Fruit fly (Drosophila melanogaster) whole organism, embryonic: Measurements from ENCODE around the gene Cow.
A peak's percentile ranks its signal among the peaks of the same experiment; 100 is the strongest.

Experiments used
- Aef1 ChIP-seq: fragments of 200-800 bp; sonication (Bioruptor generic); IDR thresholded peaks from 3 replicates; pipeline ENCODE4 v1.3.6; 2022; ENCODE audit warnings: missing biosample characterization, missing genetic modification characterization
- B-H2 ChIP-seq: fragments of 200-800 bp; sonication (Bioruptor generic); optimal IDR thresholded peaks from 2 replicates; lab custom pipeline; 2018; ENCODE audit warnings: missing biosample characterization, mild to moderate bottlenecking, missing genetic modification characterization
- CG1024 ChIP-seq: fragments of 200-800 bp; sonication (Bioruptor generic); IDR thresholded peaks from 2 replicates; pipeline ENCODE4 v1.3.6; 2022; ENCODE audit warnings: missing biosample characterization, missing genetic modification characterization
- CG11695 ChIP-seq: fragments of 200-800 bp; sonication (Bioruptor generic); IDR thresholded peaks from 3 replicates; pipeline ENCODE4 v1.3.6; 2022; ENCODE audit warnings: missing biosample characterization, missing genetic modification characterization
- CG12391 ChIP-seq: fragments of 200-800 bp; sonication (Bioruptor generic); optimal IDR thresholded peaks from 3 replicates; lab custom pipeline; 2018; ENCODE audit warnings: missing biosample characterization, mild to moderate bottlenecking, missing genetic modification characterization, moderate library complexity
- CG15073 ChIP-seq: fragments of 200-800 bp; sonication (Bioruptor generic); optimal IDR thresholded peaks from 2 replicates; lab custom pipeline; 2016; ENCODE audit warnings: missing biosample characterization, missing genetic modification characterization
- CG15269 ChIP-seq: fragments of 200-800 bp; sonication (Bioruptor generic); optimal IDR thresholded peaks from 2 replicates; lab custom pipeline; 2018; ENCODE audit warnings: missing biosample characterization, mild to moderate bottlenecking, missing genetic modification characterization, moderate library complexity
- CG1529 ChIP-seq: fragments of 200-800 bp; sonication (Bioruptor generic); optimal IDR thresholded peaks from 3 replicates; lab custom pipeline; 2018; ENCODE audit warnings: missing biosample characterization, missing genetic modification characterization
- CG3995 ChIP-seq: fragments of 200-800 bp; sonication (Bioruptor generic); optimal IDR thresholded peaks from 3 replicates; lab custom pipeline; 2016; ENCODE audit warnings: missing biosample characterization, missing genetic modification characterization
- CG4282 ChIP-seq: fragments of 200-800 bp; sonication (Bioruptor generic); optimal IDR thresholded peaks from 2 replicates; lab custom pipeline; 2016; ENCODE audit warnings: missing biosample characterization, missing genetic modification characterization
- CG4707 ChIP-seq: fragments of 200-800 bp; sonication (Bioruptor generic); optimal IDR thresholded peaks from 2 replicates; lab custom pipeline; 2018; ENCODE audit warnings: missing biosample characterization, mild to moderate bottlenecking, missing genetic modification characterization, moderate library complexity
- CG5953 ChIP-seq: fragments of 200-800 bp; sonication (Bioruptor generic); IDR thresholded peaks from 2 replicates; pipeline ENCODE4 v1.3.6; 2022; ENCODE audit warnings: missing biosample characterization, missing genetic modification characterization
- CG7271 ChIP-seq: fragments of 200-800 bp; sonication (Bioruptor generic); optimal IDR thresholded peaks from 2 replicates; lab custom pipeline; 2018; ENCODE audit warnings: missing biosample characterization, mild to moderate bottlenecking, missing genetic modification characterization, moderate library complexity
- CrebB ChIP-seq: fragments of 200-800 bp; sonication (Bioruptor generic); optimal IDR thresholded peaks from 3 replicates; lab custom pipeline; 2018; ENCODE audit warnings: missing biosample characterization, mild to moderate bottlenecking, missing genetic modification characterization
- Dek ChIP-seq: fragments of 200-800 bp; sonication (Bioruptor generic); optimal IDR thresholded peaks from 3 replicates; lab custom pipeline; 2019; ENCODE audit warnings: missing biosample characterization, mild to moderate bottlenecking, missing genetic modification characterization, moderate library complexity
- Dll ChIP-seq: fragments of 200-800 bp; sonication (Bioruptor generic); IDR thresholded peaks from 4 replicates; pipeline ENCODE4 v1.3.6; 2022; ENCODE audit warnings: missing biosample characterization, missing genetic modification characterization; ENCODE audit not compliant: partially characterized antibody
- Gug ChIP-seq: fragments of 200-800 bp; sonication (Bioruptor generic); IDR thresholded peaks from 4 replicates; pipeline ENCODE4 v1.3.6; 2022; ENCODE audit warnings: missing biosample characterization, missing genetic modification characterization
- Hsf ChIP-seq: fragments of 200-800 bp; sonication (Bioruptor generic); optimal IDR thresholded peaks from 3 replicates; lab custom pipeline; 2016; ENCODE audit warnings: missing biosample characterization, missing genetic modification characterization
- NFAT ChIP-seq: fragments of 200-800 bp; sonication (Bioruptor generic); IDR thresholded peaks from 2 replicates; pipeline ENCODE4 v1.3.6; 2022; ENCODE audit warnings: missing biosample characterization, missing genetic modification characterization
- NK7.1 ChIP-seq: fragments of 200-800 bp; sonication (Bioruptor generic); optimal IDR thresholded peaks from 3 replicates; lab custom pipeline; 2016; ENCODE audit warnings: missing biosample characterization, missing genetic modification characterization
- Nf-YC ChIP-seq: fragments of 200-800 bp; optimal IDR thresholded peaks from 3 replicates; lab custom pipeline; 2019; ENCODE audit warnings: missing biosample characterization, mild to moderate bottlenecking, missing genetic modification characterization, moderate library complexity
- Oaz ChIP-seq: fragments of 200-800 bp; sonication (Bioruptor generic); IDR thresholded peaks from 2 replicates; pipeline ENCODE4 v1.3.6; 2022; ENCODE audit warnings: missing biosample characterization, missing genetic modification characterization
- Pdp1 ChIP-seq, 2 experiments: fragments of 200-800 bp; sonication (Bioruptor generic); optimal IDR thresholded peaks; 3 replicates each; lab custom pipeline; 2016; ENCODE audit warnings: missing biosample characterization in 2 of 2, missing genetic modification characterization in 2 of 2, mild to moderate bottlenecking in 1 of 2, moderate library complexity in 1 of 2
- Rx ChIP-seq: fragments of 200-800 bp; sonication (Bioruptor generic); IDR thresholded peaks from 2 replicates; pipeline ENCODE4 v1.3.6; 2022; ENCODE audit warnings: missing biosample characterization, missing genetic modification characterization
- Sin3A ChIP-seq: fragments of >200 bp; optimal IDR thresholded peaks from 2 replicates; lab custom pipeline; 2018
- Spps ChIP-seq: fragments of 200-800 bp; sonication (Bioruptor generic); optimal IDR thresholded peaks from 2 replicates; lab custom pipeline; 2018; ENCODE audit warnings: missing biosample characterization, mild to moderate bottlenecking, missing genetic modification characterization
- Taf1 ChIP-seq: fragments of 200-800 bp; sonication (Bioruptor generic); IDR thresholded peaks from 2 replicates; pipeline ENCODE4 v1.3.6; 2022; ENCODE audit warnings: missing biosample characterization, missing genetic modification characterization
- Trl ChIP-seq, 3 experiments: fragments of >200 bp in 2 of 3; fragments of 200-800 bp in 1 of 3; sonication (Bioruptor generic) in 1 of 3; optimal IDR thresholded peaks; 2 replicates in 1 of 3; 3 replicates in 2 of 3; lab custom pipeline; 2016 to 2017; ENCODE audit warnings: missing biosample characterization in 1 of 3, missing genetic modification characterization in 1 of 3
- Vsx1 ChIP-seq: fragments of 200-800 bp; sonication (Bioruptor generic); optimal IDR thresholded peaks from 2 replicates; lab custom pipeline; 2017; ENCODE audit warnings: missing biosample characterization, mild to moderate bottlenecking, missing genetic modification characterization, missing genetic modification reagents
- Xbp1 ChIP-seq: fragments of 200-800 bp; sonication (Bioruptor generic); optimal IDR thresholded peaks from 3 replicates; lab custom pipeline; 2016; ENCODE audit warnings: missing biosample characterization, mild to moderate bottlenecking, missing genetic modification characterization
- abd-A ChIP-seq: fragments of 200-800 bp; sonication (Bioruptor generic); optimal IDR thresholded peaks from 3 replicates; lab custom pipeline; 2019; ENCODE audit warnings: missing biosample characterization, mild to moderate bottlenecking, missing genetic modification characterization, moderate library complexity
- cwo ChIP-seq: fragments of 200-800 bp; sonication (Bioruptor generic); optimal IDR thresholded peaks from 3 replicates; lab custom pipeline; 2017; ENCODE audit warnings: missing biosample characterization, missing genetic modification characterization, mild to moderate bottlenecking, moderate library complexity, missing genetic modification reagents
- dati ChIP-seq: fragments of 200-800 bp; sonication (Bioruptor generic); IDR thresholded peaks from 2 replicates; pipeline ENCODE4 v1.3.6; 2022; ENCODE audit warnings: missing biosample characterization, missing genetic modification characterization
- dysf ChIP-seq: fragments of 200-800 bp; sonication (Bioruptor generic); IDR thresholded peaks from 3 replicates; pipeline ENCODE4 v1.3.6; 2022; ENCODE audit warnings: missing biosample characterization, missing genetic modification characterization
- fd64A ChIP-seq: fragments of 200-800 bp; sonication (Bioruptor generic); optimal IDR thresholded peaks from 3 replicates; lab custom pipeline; 2018; ENCODE audit warnings: missing biosample characterization, mild to moderate bottlenecking, missing genetic modification characterization
- fd96Cb ChIP-seq: fragments of 200-800 bp; sonication (Bioruptor generic); optimal IDR thresholded peaks from 2 replicates; lab custom pipeline; 2018; ENCODE audit warnings: missing biosample characterization, mild to moderate bottlenecking, missing genetic modification characterization, moderate library complexity
- insv ChIP-seq, 2 experiments: fragments of 200-800 bp; sonication (Bioruptor generic); optimal IDR thresholded peaks; 3 replicates each; lab custom pipeline; 2016 to 2018; ENCODE audit warnings: missing biosample characterization in 2 of 2, missing genetic modification characterization in 2 of 2
- inv ChIP-seq: fragments of 200-800 bp; sonication (Bioruptor generic); IDR thresholded peaks from 2 replicates; pipeline ENCODE4 v1.3.6; 2022; ENCODE audit warnings: missing biosample characterization, missing genetic modification characterization; ENCODE audit not compliant: partially characterized antibody
- lmd ChIP-seq: fragments of 200-800 bp; sonication (Bioruptor generic); IDR thresholded peaks from 2 replicates; pipeline ENCODE4 v1.3.6; 2022; ENCODE audit warnings: missing biosample characterization, missing genetic modification characterization
- onecut ChIP-seq: fragments of 200-800 bp; sonication (Bioruptor generic); IDR thresholded peaks from 2 replicates; pipeline ENCODE4 v1.3.6; 2022; ENCODE audit warnings: missing biosample characterization, missing genetic modification characterization
- org-1 ChIP-seq: fragments of 200-800 bp; sonication (Bioruptor generic); optimal IDR thresholded peaks from 2 replicates; lab custom pipeline; 2017; ENCODE audit warnings: missing biosample characterization, missing genetic modification characterization
- ranshi ChIP-seq: fragments of 200-800 bp; sonication (Bioruptor generic); IDR thresholded peaks from 2 replicates; pipeline ENCODE4 v1.3.6; 2022; ENCODE audit warnings: missing biosample characterization, missing genetic modification characterization
- run ChIP-seq: fragments of 200-800 bp; sonication (Bioruptor generic); optimal IDR thresholded peaks from 3 replicates; lab custom pipeline; 2018; ENCODE audit warnings: missing biosample characterization, mild to moderate bottlenecking, missing genetic modification characterization
- sens ChIP-seq: fragments of 200-800 bp; sonication (Bioruptor generic); peaks from one replicate; lab custom pipeline; 2016; ENCODE audit warnings: missing biosample characterization, missing genetic modification characterization
- sqz ChIP-seq: fragments of 200-800 bp; sonication (Bioruptor generic); optimal IDR thresholded peaks from 3 replicates; lab custom pipeline; 2018; ENCODE audit warnings: missing biosample characterization, mild to moderate bottlenecking, missing genetic modification characterization
- stwl ChIP-seq: fragments of 200-800 bp; sonication (Bioruptor generic); optimal IDR thresholded peaks from 3 replicates; lab custom pipeline; 2018; ENCODE audit warnings: missing biosample characterization, mild to moderate bottlenecking, missing genetic modification characterization, moderate library complexity
- tll ChIP-seq, 2 experiments: fragments of 200-800 bp in 1 of 2; fragments of >200 bp in 1 of 2; sonication (Bioruptor generic) in 1 of 2; optimal IDR thresholded peaks; 2 replicates each; lab custom pipeline; 2017 to 2019; ENCODE audit warnings: missing biosample characterization in 2 of 2, missing genetic modification characterization in 2 of 2, mild to moderate bottlenecking in 1 of 2, moderate library complexity in 1 of 2
- tup ChIP-seq: fragments of 200-800 bp; sonication (Bioruptor generic); optimal IDR thresholded peaks from 2 replicates; lab custom pipeline; 2016; ENCODE audit warnings: missing biosample characterization, mild to moderate bottlenecking, missing genetic modification characterization, moderate library complexity
- tx ChIP-seq: fragments of 200-800 bp; sonication (Bioruptor generic); optimal IDR thresholded peaks from 2 replicates; lab custom pipeline; 2016; ENCODE audit warnings: missing biosample characterization, missing genetic modification characterization

Gene Cow

dm6 chr3R:23112680-23113362 lies at the start of gene Cow (continued):
- peak; percentile 71 for TF ChIP-seq CG15269 (tag; lab: Kevin White, UChicago)
- TF ChIP-seq Nf-YC (tag; lab: Kevin White, UChicago), result peak; percentile 24
- no peak for TF ChIP-seq stwl (tag; lab: Kevin White, UChicago)
- peak; percentile 89 for TF ChIP-seq sens (GFP tag; lab: Kevin White, UChicago)
- peak; percentile 43 to 48 for TF ChIP-seq Pdp1 (GFP tag; optimal IDR thresholded peaks at IDR 0.05; lab: Kevin White, UChicago)
- no peak for TF ChIP-seq CG15073 (GFP tag; lab: Kevin White, UChicago)
- no peak for TF ChIP-seq run (tag; lab: Kevin White, UChicago)
- peak; percentile 11 for TF ChIP-seq tx (GFP tag; lab: Kevin White, UChicago)
- TF ChIP-seq CrebB, result peak; percentile 14
- TF ChIP-seq dysf (GFP tag; lab: Robert Waterston, UW), result peak; percentile 82
- no peak for TF ChIP-seq CG5953 (GFP tag; lab: Robert Waterston, UW)
- TF ChIP-seq fd96Cb (tag; lab: Kevin White, UChicago), result no peak
- TF ChIP-seq dati (GFP tag; lab: Robert Waterston, UW), result no peak
- peak; percentile 62 for TF ChIP-seq CG12391 (tag; lab: Kevin White, UChicago)
- peak; percentile 95 for TF ChIP-seq onecut (GFP tag; lab: Robert Waterston, UW)
- TF ChIP-seq CG1024 (GFP tag; lab: Robert Waterston, UW), result no peak
- TF ChIP-seq lmd, result peak; percentile 66
- peak; percentile 56 for TF ChIP-seq org-1 (GFP tag; lab: Kevin White, UChicago)
- TF ChIP-seq CG4282 (GFP tag; lab: Kevin White, UChicago), result peak; percentile 20
- TF ChIP-seq ranshi (GFP tag; lab: Robert Waterston, UW), result peak; percentile 51; the same call in 1 of the 2 replicates
- TF ChIP-seq CG4707 (GFP tag; lab: Kevin White, UChicago), result no peak
- TF ChIP-seq Aef1 (GFP tag; lab: Robert Waterston, UW), result peak; percentile 60; the same call in 2 of the 3 replicates
- peak; percentile 50 for TF ChIP-seq Hsf (GFP tag; lab: Kevin White, UChicago)
- TF ChIP-seq Spps (tag; lab: Kevin White, UChicago), result no peak
- peak; percentile 57 for TF ChIP-seq Xbp1 (GFP tag; lab: Kevin White, UChicago)
- TF ChIP-seq CG3995 (GFP tag; lab: Kevin White, UChicago), result no peak
- peak; percentile 27 for TF ChIP-seq B-H2 (GFP tag; lab: Kevin White, UChicago)
- 0 out of 2 replicates have a peak, but pooled peaks have one; percentile 38 for TF ChIP-seq Oaz
- no peak for TF ChIP-seq NFAT
- TF ChIP-seq Taf1 (GFP tag; lab: Robert Waterston, UW), result peak; percentile 63
- no peak for TF ChIP-seq inv (GFP tag; lab: Robert Waterston, UW)
- no peak for TF ChIP-seq Vsx1 (GFP tag; lab: Kevin White, UChicago)
- peak; percentile 3 for TF ChIP-seq tup
- TF ChIP-seq tll (GFP tag; optimal IDR thresholded peaks at IDR 0.05; lab: Kevin White, UChicago), result no peak
- TF ChIP-seq Gug, result peak; percentile 30; the same call in 1 of the 4 replicates
- no peak for TF ChIP-seq sqz (GFP tag; lab: Kevin White, UChicago)
- no peak for TF ChIP-seq CG7271 (tag; lab: Kevin White, UChicago)
- TF ChIP-seq insv (GFP tag; optimal IDR thresholded peaks at IDR 0.05; lab: Kevin White, UChicago), result no peak
- TF ChIP-seq CG11695 (GFP tag; lab: Robert Waterston, UW), result peak; percentile 72; the same call in 2 of the 3 replicates
- no peak for TF ChIP-seq CG1529 (GFP tag; lab: Kevin White, UChicago)
- TF ChIP-seq fd64A (GFP tag; lab: Kevin White, UChicago), result no peak
- TF ChIP-seq Dek (tag; lab: Kevin White, UChicago), result peak; percentile 59
- TF ChIP-seq Sin3A (lab: Kevin White, UChicago), result no peak
- no peak for TF ChIP-seq Dll (GFP tag; lab: Robert Waterston, UW)
- peak; percentile 72 for TF ChIP-seq cwo (GFP tag; lab: Kevin White, UChicago)
- peak in 1 of 2 experiments; percentile 56 for TF ChIP-seq Trl (optimal IDR thresholded peaks at IDR 0.05; lab: Kevin White, UChicago)
- peak; percentile 49 for TF ChIP-seq Trl (GFP tag; optimal IDR thresholded peaks at IDR 0.05; lab: Kevin White, UChicago)
- no peak for TF ChIP-seq NK7.1 (GFP tag; lab: Kevin White, UChicago)
- TF ChIP-seq Rx (GFP tag; lab: Robert Waterston, UW), result 0 out of 2 replicates have a peak, but pooled peaks have one; percentile 36
- no peak for TF ChIP-seq abd-A (tag; lab: Kevin White, UChicago)
